Worm (Caenorhabditis elegans) whole organism, young adult: ENCODE measurements around the gene set-3.

Source experiments
- B0019.2 ChIP-seq: fragments of 200-800 bp; sonication (Bioruptor generic); conservative IDR thresholded peaks from 2 replicates; pipeline ENCODE4 v1.3.6; 2022; ENCODE audit warnings: missing genetic modification reagents, missing genetic modification characterization, missing compliant biosample characterization
- B0035.1 ChIP-seq: sonication (generic microtip); optimal IDR thresholded peaks from 2 replicates; lab custom pipeline; 2016; ENCODE audit warnings: missing genetic modification characterization, mild to moderate bottlenecking, missing compliant biosample characterization, missing genotype, missing genetic modification reagents
- B0336.3 ChIP-seq: fragments of 200-800 bp; sonication (Bioruptor generic); IDR thresholded peaks from 2 replicates; pipeline ENCODE4 v1.3.6; 2022; ENCODE audit warnings: missing genetic modification characterization, missing compliant biosample characterization
- C06A6.2 ChIP-seq: fragments of 200-800 bp; sonication (Bioruptor generic); conservative IDR thresholded peaks from 2 replicates; pipeline ENCODE4 v1.3.6; 2022; ENCODE audit warnings: missing genetic modification characterization, missing compliant biosample characterization
- C17E4.6 ChIP-seq: fragments of 200-800 bp; sonication (Bioruptor generic); IDR thresholded peaks from 2 replicates; pipeline ENCODE4 v1.3.6; 2022; ENCODE audit warnings: missing genetic modification reagents, missing genetic modification characterization, missing compliant biosample characterization
- F23B12.7 ChIP-seq: sonication (generic microtip); optimal IDR thresholded peaks from 2 replicates; lab custom pipeline; 2017; ENCODE audit warnings: missing genetic modification characterization, mild to moderate bottlenecking, missing compliant biosample characterization, antibody characterized with exemption, moderate library complexity; ENCODE audit not compliant: insufficient read depth
- F37B4.10 ChIP-seq: fragments of 200-800 bp; sonication (Bioruptor generic); IDR thresholded peaks from 2 replicates; pipeline ENCODE4 v1.3.6; 2022; ENCODE audit warnings: missing genetic modification characterization, missing compliant biosample characterization
- F39B2.1 ChIP-seq: fragments of 200-800 bp; sonication (Bioruptor generic); IDR thresholded peaks from 2 replicates; pipeline ENCODE4 v1.3.6; 2022; ENCODE audit warnings: missing genetic modification reagents, missing genetic modification characterization, missing compliant biosample characterization
- F52B5.7 ChIP-seq: sonication (generic microtip); optimal IDR thresholded peaks from 2 replicates; lab custom pipeline; 2016; ENCODE audit warnings: mild to moderate bottlenecking, missing genetic modification characterization, missing compliant biosample characterization
- K12H6.12 ChIP-seq: fragments of 200-800 bp; sonication (Bioruptor generic); optimal IDR thresholded peaks from 2 replicates; lab custom pipeline; 2018; ENCODE audit warnings: mild to moderate bottlenecking, missing genetic modification characterization, missing compliant biosample characterization
- T07F8.4 ChIP-seq: sonication (generic microtip); optimal IDR thresholded peaks from 2 replicates; lab custom pipeline; 2016; ENCODE audit warnings: mild to moderate bottlenecking, missing genetic modification characterization, moderate library complexity, missing compliant biosample characterization
- atf-7 ChIP-seq: sonication (generic microtip); optimal IDR thresholded peaks from 2 replicates; lab custom pipeline; 2017; ENCODE audit warnings: mild to moderate bottlenecking, missing genetic modification characterization, missing compliant biosample characterization
- athp-1 ChIP-seq: sonication (generic microtip); optimal IDR thresholded peaks from 2 replicates; lab custom pipeline; 2017; ENCODE audit warnings: mild to moderate bottlenecking, missing genetic modification characterization, missing compliant biosample characterization
- attf-3 ChIP-seq: fragments of 200-800 bp; sonication (Bioruptor generic); conservative IDR thresholded peaks from 2 replicates; pipeline ENCODE4 v1.3.6; 2022; ENCODE audit warnings: missing genetic modification reagents, missing genetic modification characterization, missing compliant biosample characterization
- attf-5 ChIP-seq: fragments of 200-800 bp; sonication (Bioruptor generic); optimal IDR thresholded peaks from 2 replicates; lab custom pipeline; 2018; ENCODE audit warnings: mild to moderate bottlenecking, missing genetic modification characterization, missing compliant biosample characterization
- bed-1 ChIP-seq: fragments of 200-800 bp; sonication (Bioruptor generic); IDR thresholded peaks from 2 replicates; pipeline ENCODE4 v1.3.6; 2022; ENCODE audit warnings: missing genetic modification reagents, missing genetic modification characterization, missing compliant biosample characterization
- ceh-27 ChIP-seq: fragments of 200-800 bp; sonication (Bioruptor generic); optimal IDR thresholded peaks from 2 replicates; lab custom pipeline; 2018; ENCODE audit warnings: mild to moderate bottlenecking, missing genetic modification characterization, moderate library complexity, missing compliant biosample characterization
- ceh-40 ChIP-seq: fragments of 200-800 bp; sonication (Bioruptor generic); IDR thresholded peaks from 2 replicates; pipeline ENCODE4 v1.3.6; 2022; ENCODE audit warnings: missing genetic modification characterization, missing compliant biosample characterization
- ceh-58 ChIP-seq: fragments of 200-800 bp; sonication (Bioruptor generic); IDR thresholded peaks from 2 replicates; pipeline ENCODE4 v1.3.6; 2022; ENCODE audit warnings: missing genetic modification characterization, missing compliant biosample characterization
- ceh-79 ChIP-seq: sonication (generic microtip); optimal IDR thresholded peaks from 2 replicates; lab custom pipeline; 2017; ENCODE audit warnings: mild to moderate bottlenecking, missing genetic modification characterization, missing compliant biosample characterization
- dox-1 ChIP-seq: fragments of 200-800 bp; sonication (Bioruptor generic); IDR thresholded peaks from 2 replicates; pipeline ENCODE4 v1.3.6; 2022; ENCODE audit warnings: missing genetic modification reagents, missing genetic modification characterization, missing compliant biosample characterization
- dpl-1 ChIP-seq: fragments of 150-350 bp; optimal IDR thresholded peaks from 2 replicates; lab custom pipeline; 2014; ENCODE audit warnings: missing biosample characterization, missing genetic modification reagents, missing genetic modification characterization
- egl-18 ChIP-seq: fragments of 200-800 bp; sonication (Bioruptor generic); IDR thresholded peaks from 2 replicates; pipeline ENCODE4 v1.3.6; 2022; ENCODE audit warnings: missing genetic modification reagents, missing genetic modification characterization, missing compliant biosample characterization
- egl-44 ChIP-seq: fragments of 200-800 bp; sonication (Bioruptor generic); IDR thresholded peaks from 2 replicates; pipeline ENCODE4 v1.3.6; 2022; ENCODE audit warnings: missing genetic modification reagents, missing genetic modification characterization, missing compliant biosample characterization
- egrh-3 ChIP-seq: fragments of 200-800 bp; sonication (Bioruptor generic); IDR thresholded peaks from 2 replicates; pipeline ENCODE4 v1.3.6; 2022; ENCODE audit warnings: missing genetic modification reagents, missing genetic modification characterization, missing compliant biosample characterization
- ekl-4 ChIP-seq: fragments of 200-800 bp; sonication (Bioruptor generic); IDR thresholded peaks from 2 replicates; pipeline ENCODE4 v1.3.6; 2022; ENCODE audit warnings: missing genetic modification reagents, missing genetic modification characterization, missing compliant biosample characterization
- ets-4 ChIP-seq: fragments of 200-800 bp; sonication (Bioruptor generic); optimal IDR thresholded peaks from 2 replicates; lab custom pipeline; 2018; ENCODE audit warnings: mild to moderate bottlenecking, missing genetic modification characterization, missing compliant biosample characterization
- fkh-3 ChIP-seq: sonication (generic microtip); optimal IDR thresholded peaks from 2 replicates; lab custom pipeline; 2016; ENCODE audit warnings: mild to moderate bottlenecking, missing genetic modification characterization, missing compliant biosample characterization
- hlh-26 ChIP-seq: fragments of 200-800 bp; sonication (Bioruptor generic); conservative IDR thresholded peaks from 2 replicates; pipeline ENCODE4 v1.3.6; 2022; ENCODE audit warnings: missing genetic modification reagents, missing genetic modification characterization, missing compliant biosample characterization
- hmg-1.2 ChIP-seq: fragments of 200-800 bp; sonication (Bioruptor generic); IDR thresholded peaks from 2 replicates; pipeline ENCODE4 v1.3.6; 2022; ENCODE audit warnings: missing genetic modification reagents, missing genetic modification characterization, missing compliant biosample characterization
- hsf-1 ChIP-seq: fragments of 200-800 bp; sonication (Bioruptor generic); IDR thresholded peaks from 2 replicates; pipeline ENCODE4 v1.3.6; 2022; ENCODE audit warnings: missing genetic modification reagents, missing genetic modification characterization, missing compliant biosample characterization
- lin-40 ChIP-seq: sonication (generic microtip); optimal IDR thresholded peaks from 2 replicates; lab custom pipeline; 2016; ENCODE audit warnings: missing genetic modification characterization, mild to moderate bottlenecking, missing compliant biosample characterization, missing genotype, missing genetic modification reagents
- lin-54 ChIP-seq: fragments of 200-800 bp; sonication (Bioruptor generic); optimal IDR thresholded peaks from 2 replicates; lab custom pipeline; 2018; ENCODE audit warnings: mild to moderate bottlenecking, missing genetic modification characterization, missing compliant biosample characterization
- lir-1 ChIP-seq: fragments of 200-800 bp; sonication (Bioruptor generic); conservative IDR thresholded peaks from 2 replicates; pipeline ENCODE4 v1.3.6; 2022; ENCODE audit warnings: missing genetic modification reagents, missing genetic modification characterization, missing compliant biosample characterization
- madf-6 ChIP-seq: fragments of 200-800 bp; sonication (Bioruptor generic); IDR thresholded peaks from 2 replicates; pipeline ENCODE4 v1.3.6; 2022; ENCODE audit warnings: missing genetic modification reagents, missing genetic modification characterization, missing compliant biosample characterization
- nfya-1 ChIP-seq: sonication (generic microtip); optimal IDR thresholded peaks from 2 replicates; lab custom pipeline; 2017; ENCODE audit warnings: antibody characterized with exemption, missing compliant biosample characterization, missing genetic modification characterization, borderline replicate concordance; ENCODE audit not compliant: insufficient read depth
- nfya-2 ChIP-seq: fragments of 200-800 bp; sonication (Bioruptor generic); IDR thresholded peaks from 2 replicates; pipeline ENCODE4 v1.3.6; 2022; ENCODE audit warnings: missing genetic modification reagents, missing genetic modification characterization, missing compliant biosample characterization
- nfyb-1 ChIP-seq: fragments of 200-800 bp; sonication (Bioruptor generic); IDR thresholded peaks from 2 replicates; pipeline ENCODE4 v1.3.6; 2022; ENCODE audit warnings: missing genetic modification reagents, missing genetic modification characterization, missing compliant biosample characterization
- nhr-179 ChIP-seq: sonication (generic microtip); optimal IDR thresholded peaks from 2 replicates; lab custom pipeline; 2016; ENCODE audit warnings: mild to moderate bottlenecking, missing genetic modification characterization, missing compliant biosample characterization
- nhr-90 ChIP-seq: sonication (generic microtip); optimal IDR thresholded peaks from 2 replicates; lab custom pipeline; 2016; ENCODE audit warnings: missing genotype, mild to moderate bottlenecking, missing genetic modification characterization, missing compliant biosample characterization
- pha-4 ChIP-seq: fragments of 150-350 bp; sonication (generic microtip); optimal IDR thresholded peaks from 2 replicates; lab custom pipeline; 2014; ENCODE audit warnings: missing biosample characterization, missing genetic modification reagents, missing genetic modification characterization
- rcor-1 ChIP-seq: fragments of 200-800 bp; sonication (Bioruptor generic); IDR thresholded peaks from 2 replicates; pipeline ENCODE4 v1.3.6; 2022; ENCODE audit warnings: missing genetic modification reagents, missing genetic modification characterization, missing compliant biosample characterization
- rpc-1 ChIP-seq, 2 experiments: fragments of 150-350 bp in 1 of 2; sonication (generic microtip) in 1 of 2; optimal IDR thresholded peaks; 2 replicates each; lab custom pipeline; 2014 to 2018; ENCODE audit warnings: missing biosample characterization in 1 of 2, missing genetic modification characterization in 1 of 2, missing genetic modification reagents in 1 of 2, missing genotype in 1 of 2
- snpc-4 ChIP-seq, 5 experiments: fragments of 150-350 bp in 1 of 5; sonication (generic microtip) in 4 of 5; optimal IDR thresholded peaks; 2 replicates each; lab custom pipeline; 2014 to 2018; ENCODE audit warnings: missing genetic modification characterization in 5 of 5, missing biosample characterization in 3 of 5, antibody characterized with exemption in 2 of 5, mild to moderate bottlenecking in 2 of 5, missing compliant biosample characterization in 2 of 5, missing genotype in 2 of 5, moderate library complexity in 2 of 5, missing genetic modification reagents in 1 of 5
- tbx-9 ChIP-seq: sonication (generic microtip); optimal IDR thresholded peaks from 2 replicates; lab custom pipeline; 2016; ENCODE audit warnings: borderline replicate concordance, missing genetic modification characterization, inconsistent platforms, missing compliant biosample characterization
- xnd-1 ChIP-seq: sonication (generic microtip); optimal IDR thresholded peaks from 2 replicates; lab custom pipeline; 2016; ENCODE audit warnings: missing genotype, missing genetic modification reagents, missing genetic modification characterization, missing compliant biosample characterization
- ztf-22 ChIP-seq: fragments of 200-800 bp; sonication (Bioruptor generic); optimal IDR thresholded peaks from 2 replicates; lab custom pipeline; 2018; ENCODE audit warnings: mild to moderate bottlenecking, missing genetic modification characterization, moderate library complexity, missing compliant biosample characterization
- ztf-3 ChIP-seq: fragments of 200-800 bp; sonication (Bioruptor generic); optimal IDR thresholded peaks from 2 replicates; lab custom pipeline; 2018; ENCODE audit warnings: mild to moderate bottlenecking, missing genetic modification characterization, missing compliant biosample characterization

set-3 gene

ce11 chrIII:9697323-9697722 is 2.9 kb upstream of the set-3 start (continued):
- no peak for TF ChIP-seq nfya-2
- no peak for TF ChIP-seq fkh-3 (tag; lab: Kevin White, UChicago)
- TF ChIP-seq ztf-3 (GFP tag; lab: Kevin White, UChicago) = no peak
- no peak for TF ChIP-seq nfya-1 (tag; lab: Kevin White, UChicago)
- TF ChIP-seq nhr-179 (tag; lab: Kevin White, UChicago) = no peak
- TF ChIP-seq madf-6 = no peak
- peak; percentile 26 for TF ChIP-seq lin-40 (tag; lab: Kevin White, UChicago)
- peak; percentile 4 for TF ChIP-seq ets-4 (GFP tag; lab: Kevin White, UChicago)
- no peak for TF ChIP-seq ceh-58
- no peak for TF ChIP-seq pha-4 (tag; lab: Kevin White, UChicago)
- no peak for TF ChIP-seq dpl-1 (GFP tag; lab: Kevin White, UChicago)
- no peak for TF ChIP-seq lin-54 (GFP tag; lab: Kevin White, UChicago)
- no peak for TF ChIP-seq hsf-1 (GFP tag; lab: Robert Waterston, UW)
- no peak for TF ChIP-seq T07F8.4
- TF ChIP-seq egrh-3 (GFP tag; lab: Robert Waterston, UW) = no peak
- no peak for TF ChIP-seq lir-1 (GFP tag; lab: Robert Waterston, UW)
- TF ChIP-seq athp-1 (tag; lab: Kevin White, UChicago) = no peak
- no peak for TF ChIP-seq egl-44 (GFP tag; lab: Robert Waterston, UW)
- TF ChIP-seq F52B5.7 = no peak
- TF ChIP-seq B0019.2 (GFP tag; lab: Robert Waterston, UW) = no peak
- TF ChIP-seq rcor-1 (GFP tag; lab: Robert Waterston, UW) = no peak
- TF ChIP-seq bed-1 (GFP tag; lab: Robert Waterston, UW) = no peak
- TF ChIP-seq egl-18 (GFP tag; lab: Robert Waterston, UW) = no peak
- no peak for TF ChIP-seq F23B12.7 (tag; lab: Kevin White, UChicago)
- no peak for TF ChIP-seq ztf-22
- TF ChIP-seq C17E4.6 (GFP tag; lab: Robert Waterston, UW) = no peak
- peak; percentile 56; the same call in 1 of the 2 replicates for TF ChIP-seq hmg-1.2 (GFP tag; lab: Robert Waterston, UW)
- no peak for TF ChIP-seq F37B4.10 (GFP tag; lab: Robert Waterston, UW)
- peak; percentile 5 for TF ChIP-seq ceh-27
- TF ChIP-seq attf-5 (GFP tag; lab: Kevin White, UChicago) = peak; percentile 38
- TF ChIP-seq xnd-1 = no peak
- TF ChIP-seq dox-1 (GFP tag; lab: Robert Waterston, UW) = peak; percentile 78
- TF ChIP-seq ekl-4 (GFP tag; lab: Robert Waterston, UW) = 0 out of 2 replicates have a peak, but pooled peaks have one; percentile 16
- TF ChIP-seq nfyb-1 (GFP tag; lab: Robert Waterston, UW) = no peak
- no peak for TF ChIP-seq C06A6.2 (GFP tag; lab: Robert Waterston, UW)
- TF ChIP-seq rpc-1 (optimal IDR thresholded peaks at IDR 0.05; lab: Kevin White, UChicago) = no peak
- TF ChIP-seq rpc-1 (tag; optimal IDR thresholded peaks at IDR 0.05; lab: Kevin White, UChicago) = no peak
- TF ChIP-seq B0035.1 = no peak
- peak; percentile 42; the same call in 1 of the 2 replicates for TF ChIP-seq B0336.3 (GFP tag; lab: Robert Waterston, UW)
- no peak for TF ChIP-seq attf-3 (GFP tag; lab: Robert Waterston, UW)
- peak; percentile 12 for TF ChIP-seq K12H6.12 (tag; lab: Kevin White, UChicago)
- TF ChIP-seq atf-7 = no peak
- no peak for TF ChIP-seq hlh-26 (GFP tag; lab: Robert Waterston, UW)
- TF ChIP-seq nhr-90 (tag; lab: Kevin White, UChicago) = no peak
- no peak for TF ChIP-seq snpc-4 (GFP tag; optimal IDR thresholded peaks at IDR 0.05; lab: Kevin White, UChicago)
- TF ChIP-seq snpc-4 (tag; optimal IDR thresholded peaks at IDR 0.05; lab: Kevin White, UChicago) = peak in 2 of 4 experiments; percentile 28 to 56
- no peak for TF ChIP-seq F39B2.1 (GFP tag; lab: Robert Waterston, UW)
- no peak for TF ChIP-seq ceh-40
- no peak for TF ChIP-seq ceh-79 (tag; lab: Kevin White, UChicago)
- no peak for TF ChIP-seq tbx-9 (tag; lab: Kevin White, UChicago)
